Worm (Caenorhabditis elegans): ENCODE data around the gene B0280.17.

The B0280.17 gene

DNA sequence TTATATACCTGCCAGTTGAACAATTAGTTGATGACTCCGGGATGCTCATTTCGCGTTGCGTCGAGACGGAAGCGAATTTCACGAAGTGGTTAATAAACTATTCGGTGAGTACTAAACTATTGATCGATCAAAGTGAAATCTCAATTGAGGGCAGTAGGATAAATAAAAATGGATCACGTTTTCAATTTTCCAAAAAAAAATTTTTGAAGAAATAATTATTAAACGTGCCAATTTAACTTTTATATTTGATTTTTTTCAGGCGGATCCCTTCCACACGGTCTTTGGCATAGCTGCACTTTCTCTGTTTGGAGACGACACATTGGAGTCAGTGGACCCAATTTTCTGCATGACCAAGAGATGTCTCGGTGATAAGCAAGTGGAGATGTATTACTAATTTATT, at the start of gene B0280.17:
Gene B0280.17 (minus strand): TSS at position 101 of the 400 bp plus-strand sequence.
- TF ChIP-seq xbp-1 (tag; optimal IDR thresholded peaks at IDR 0.05) (no peak), sup-37 (GFP tag; optimal IDR thresholded peaks at IDR 0.05) (no peak)

DNA sequence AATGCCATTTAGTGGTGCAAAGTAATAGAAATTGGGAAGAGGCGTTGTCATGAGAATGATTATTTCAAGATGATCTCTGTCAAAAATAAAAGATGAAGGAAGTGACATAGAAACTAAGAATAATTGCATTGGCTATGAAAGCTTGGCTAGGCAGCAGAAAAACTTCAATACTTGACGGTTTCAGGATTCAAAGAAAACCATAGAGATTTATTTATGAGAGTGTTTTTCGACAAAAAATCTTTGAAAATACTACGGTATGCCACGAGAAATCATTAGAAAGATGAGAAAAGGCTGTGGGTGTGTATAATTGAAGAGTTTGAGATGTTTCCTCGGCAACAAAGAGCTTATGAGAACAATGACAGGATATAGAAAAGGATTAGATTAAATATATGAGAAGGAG, 49.6 kb upstream of the B0280.17 start, which contains the start of gene F37C12.14:
Gene F37C12.14 (minus strand): TSS at position 101 of the 400 bp plus-strand sequence.
- TF ChIP-seq nhr-71 (tag; optimal IDR thresholded peaks at IDR 0.05) (no peak), tlp-1 (tag; optimal IDR thresholded peaks at IDR 0.05) (no peak), lin-13 (GFP tag; optimal IDR thresholded peaks at IDR 0.05) (no peak), xbp-1 (tag; optimal IDR thresholded peaks at IDR 0.05) (no peak), efl-3 (GFP tag; optimal IDR thresholded peaks at IDR 0.05) (no peak), sptf-1 (tag; optimal IDR thresholded peaks at IDR 0.05) (no peak), efl-1 (optimal IDR thresholded peaks at IDR 0.05) (no peak), efl-1 (GFP tag; optimal IDR thresholded peaks at IDR 0.05 in 1 of 2) (no peak)

DNA sequence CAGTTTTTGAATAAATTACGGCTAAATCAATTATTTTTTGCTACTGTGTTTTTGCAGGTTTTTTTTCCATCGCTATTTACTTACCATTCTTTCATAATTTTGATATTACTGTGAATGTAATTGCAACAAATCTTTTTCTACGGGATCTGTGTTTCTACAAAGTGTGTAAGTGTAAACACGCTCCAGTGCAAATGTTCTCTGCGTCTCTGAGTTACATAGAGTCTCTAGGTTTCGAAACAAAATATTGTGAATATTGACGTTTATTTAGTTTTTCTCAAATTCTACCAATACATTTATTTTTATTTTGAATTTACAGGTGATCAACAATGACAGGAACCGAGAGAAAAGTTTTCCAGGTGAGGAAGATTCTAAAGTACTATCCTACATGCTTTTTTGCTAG, 48.1 kb upstream of the B0280.17 start, which contains the start of gene yju-2:
Gene yju-2 (plus strand): TSS at position 315 of the 400 bp plus-strand sequence.
- TF ChIP-seq ets-5 (GFP tag; IDR thresholded peaks at IDR 0.05) = no peak
- TF ChIP-seq pax-3 (tag; optimal IDR thresholded peaks at IDR 0.05) = no peak
- TF ChIP-seq sox-4 (tag; optimal IDR thresholded peaks at IDR 0.05) = no peak
- TF ChIP-seq hlh-17 (GFP tag; optimal IDR thresholded peaks at IDR 0.05; ENCODE audit: borderline replicate concordance) = no peak
- TF ChIP-seq egl-27 (tag; optimal IDR thresholded peaks at IDR 0.05) = peak in 1 of 2 experiments; percentile 57
- TF ChIP-seq ces-1 (GFP tag; optimal IDR thresholded peaks at IDR 0.05) = no peak
- peak in 1 of 6 experiments; percentile 47 for TF ChIP-seq elt-3 (tag; optimal IDR thresholded peaks at IDR 0.05)
- peak; percentile 27 for TF ChIP-seq swsn-7 (tag; optimal IDR thresholded peaks at IDR 0.05)
- no peak for TF ChIP-seq C34B4.2 (tag; optimal IDR thresholded peaks at IDR 0.05)
- TF ChIP-seq sup-37 (GFP tag; optimal IDR thresholded peaks at IDR 0.05) = no peak
- peak in 2 of 3 experiments; percentile 28 to 75 for TF ChIP-seq ceh-82 (tag; optimal IDR thresholded peaks at IDR 0.05)
- peak; percentile 28 for TF ChIP-seq ztf-4 (tag; optimal IDR thresholded peaks at IDR 0.05)
- TF ChIP-seq ztf-11 (tag; optimal IDR thresholded peaks at IDR 0.05) = no peak
- TF ChIP-seq lin-35 (GFP tag; optimal IDR thresholded peaks at IDR 0.05) = peak; percentile 53 to 86
- TF ChIP-seq nhr-19 (GFP tag; conservative IDR thresholded peaks at IDR 0.05) = peak; percentile 30
- TF ChIP-seq snu-23 (GFP tag; optimal IDR thresholded peaks at IDR 0.05) = peak; percentile 72
- no peak for TF ChIP-seq ceh-90 (tag; optimal IDR thresholded peaks at IDR 0.05)
- TF ChIP-seq nhr-11 (tag; optimal IDR thresholded peaks at IDR 0.05) = no peak
- no peak for TF ChIP-seq egl-13 (tag; optimal IDR thresholded peaks at IDR 0.05)
- TF ChIP-seq C16A3.4 (tag; optimal IDR thresholded peaks at IDR 0.05) = peak; percentile 78
- TF ChIP-seq lir-3 (tag; optimal IDR thresholded peaks at IDR 0.05; ENCODE audit: poor library complexity) = peak; percentile 56
- no peak for TF ChIP-seq unc-98 (GFP tag; IDR thresholded peaks at IDR 0.05)
- TF ChIP-seq alr-1 (tag; optimal IDR thresholded peaks at IDR 0.05; ENCODE audit: borderline replicate concordance) = no peak
- TF ChIP-seq ceh-63 (GFP tag; optimal IDR thresholded peaks at IDR 0.05) = no peak
- peak; percentile 59 for TF ChIP-seq skn-1 (tag; optimal IDR thresholded peaks at IDR 0.05)
- peak; percentile 61 for TF ChIP-seq nhr-47 (tag; optimal IDR thresholded peaks at IDR 0.05)
- TF ChIP-seq unc-62 (GFP tag; optimal IDR thresholded peaks at IDR 0.05) = no peak
- peak; percentile 51 for TF ChIP-seq nhr-237 (tag; optimal IDR thresholded peaks at IDR 0.05)
- peak; percentile 33 for TF ChIP-seq fkh-8 (tag; optimal IDR thresholded peaks at IDR 0.05)
- no peak for TF ChIP-seq nhr-84 (tag; optimal IDR thresholded peaks at IDR 0.05)
- TF ChIP-seq lsy-2 (tag; optimal IDR thresholded peaks at IDR 0.05) = peak; percentile 64 to 90
- TF ChIP-seq snpc-4 (tag; optimal IDR thresholded peaks at IDR 0.05) = no peak
- TF ChIP-seq jun-1 (tag; optimal IDR thresholded peaks at IDR 0.05) = no peak
- TF ChIP-seq Y116A8C.19 (tag; optimal IDR thresholded peaks at IDR 0.05; ENCODE audit: borderline replicate concordance) = no peak
- peak; percentile 59 for TF ChIP-seq lin-14 (GFP tag; optimal IDR thresholded peaks at IDR 0.05)
- no peak for TF ChIP-seq aly-2 (tag; optimal IDR thresholded peaks at IDR 0.05)
- peak; percentile 33 for TF ChIP-seq hpl-2 (GFP tag; optimal IDR thresholded peaks at IDR 0.05)
- TF ChIP-seq xbp-1 (tag; optimal IDR thresholded peaks at IDR 0.05) = peak; percentile 54
- no peak for TF ChIP-seq dsc-1 (tag; optimal IDR thresholded peaks at IDR 0.05)
- no peak for TF ChIP-seq mdl-1 (tag; optimal IDR thresholded peaks at IDR 0.05)
- peak; percentile 82 for TF ChIP-seq lin-15B (tag; optimal IDR thresholded peaks at IDR 0.05)
- no peak for TF ChIP-seq unc-130 (tag; optimal IDR thresholded peaks at IDR 0.05)
